Worm (Caenorhabditis elegans) whole organism, late embryonic: Measurements from ENCODE around the gene lec-12.

Experiments used
- che-1 ChIP-seq: sonication (generic microtip); optimal IDR thresholded peaks from 2 replicates; lab custom pipeline; 2016; ENCODE audit warnings: mild to moderate bottlenecking, missing genetic modification characterization, missing compliant biosample characterization
- fax-1 ChIP-seq: sonication (generic microtip); optimal IDR thresholded peaks from 2 replicates; lab custom pipeline; 2016; ENCODE audit warnings: missing genotype, missing genetic modification characterization, missing compliant biosample characterization
- nhr-232 ChIP-seq: sonication (generic microtip); optimal IDR thresholded peaks from 2 replicates; lab custom pipeline; 2016; ENCODE audit warnings: missing genetic modification characterization, missing compliant biosample characterization
- npax-4 ChIP-seq: sonication (generic microtip); optimal IDR thresholded peaks from 2 replicates; lab custom pipeline; 2016; ENCODE audit warnings: missing genetic modification characterization, missing compliant biosample characterization
- pha-4 ChIP-seq: fragments of 150-350 bp; optimal IDR thresholded peaks from 2 replicates; lab custom pipeline; 2018; ENCODE audit warnings: missing biosample characterization, missing genetic modification reagents, missing genetic modification characterization
- pqm-1 ChIP-seq: sonication (generic microtip); optimal IDR thresholded peaks from 2 replicates; lab custom pipeline; 2016; ENCODE audit warnings: missing genetic modification characterization, missing compliant biosample characterization
- rnt-1 ChIP-seq: sonication (generic microtip); optimal IDR thresholded peaks from 2 replicates; lab custom pipeline; 2016; ENCODE audit warnings: missing genetic modification characterization, missing compliant biosample characterization
- sox-4 ChIP-seq: sonication (generic microtip); optimal IDR thresholded peaks from 2 replicates; lab custom pipeline; 2017; ENCODE audit warnings: mild to moderate bottlenecking, missing genetic modification characterization, inconsistent platforms, missing compliant biosample characterization
- unc-42 ChIP-seq: sonication (generic microtip); optimal IDR thresholded peaks from 2 replicates; lab custom pipeline; 2016; ENCODE audit warnings: missing genotype, missing genetic modification characterization, missing compliant biosample characterization
- ztf-16 ChIP-seq: sonication (generic microtip); optimal IDR thresholded peaks from 2 replicates; lab custom pipeline; 2017; ENCODE audit warnings: missing genetic modification characterization, missing compliant biosample characterization

- no peak for TF ChIP-seq pha-4 (tag; lab: Kevin White, UChicago)
- TF ChIP-seq fax-1 (tag; lab: Kevin White, UChicago) = no peak
- no peak for TF ChIP-seq rnt-1
- no peak for TF ChIP-seq pqm-1 (tag; lab: Kevin White, UChicago)
- no peak for TF ChIP-seq nhr-232 (tag; lab: Kevin White, UChicago)
- no peak for TF ChIP-seq che-1 (tag; lab: Kevin White, UChicago)
- no peak for TF ChIP-seq sox-4 (tag; lab: Kevin White, UChicago)
- TF ChIP-seq ztf-16 (tag; lab: Kevin White, UChicago) = no peak
- TF ChIP-seq unc-42 (tag; lab: Kevin White, UChicago) = no peak
- TF ChIP-seq npax-4 = no peak
Observed at ce11 chrV:216847-217246, 12.7 kb downstream of the lec-12 start, which contains the start of gene srh-78.
